Worm (Caenorhabditis elegans): ENCODE results near the gene F28C6.8.
A peak's percentile ranks its signal among the peaks of the same experiment; 100 is the strongest.

F28C6.8 gene

ce11 chrII:8603567-8604359 is 2.9 kb upstream of the F28C6.8 start, which contains the start of gene suf-1:
Gene suf-1 (plus strand): TSS chrII:8603846.
- TF ChIP-seq blmp-1 (tag; optimal IDR thresholded peaks at IDR 0.05) (peak; percentile 35), dpl-1 (GFP tag; optimal IDR thresholded peaks at IDR 0.05) (peak in 2 of 3 experiments; percentile 22 to 44), snu-23 (GFP tag; optimal IDR thresholded peaks at IDR 0.05) (peak; percentile 42), nhr-12 (tag; optimal IDR thresholded peaks at IDR 0.05) (no peak), sox-4 (tag; optimal IDR thresholded peaks at IDR 0.05) (no peak), nhr-76 (tag; optimal IDR thresholded peaks at IDR 0.05) (no peak), sup-37 (GFP tag; optimal IDR thresholded peaks at IDR 0.05) (no peak), nhr-84 (tag; optimal IDR thresholded peaks at IDR 0.05) (no peak), jun-1 (tag; optimal IDR thresholded peaks at IDR 0.05) (no peak), irx-1 (tag; optimal IDR thresholded peaks at IDR 0.05) (no peak), alr-1 (tag; optimal IDR thresholded peaks at IDR 0.05; ENCODE audit: borderline replicate concordance) (no peak), mab-9 (GFP tag; IDR thresholded peaks at IDR 0.05) (no peak), nhr-11 (tag; optimal IDR thresholded peaks at IDR 0.05) (no peak), nhr-20 (tag; optimal IDR thresholded peaks at IDR 0.05) (peak; percentile 30), Y116A8C.19 (tag; optimal IDR thresholded peaks at IDR 0.05; ENCODE audit: borderline replicate concordance) (no peak), lin-39 (tag; optimal IDR thresholded peaks at IDR 0.05) (no peak), dsc-1 (tag; optimal IDR thresholded peaks at IDR 0.05) (peak; percentile 14), ceh-90 (tag; optimal IDR thresholded peaks at IDR 0.05) (no peak), snpc-4 (tag; optimal IDR thresholded peaks at IDR 0.05) (no peak), lir-3 (tag; optimal IDR thresholded peaks at IDR 0.05; ENCODE audit: poor library complexity) (no peak), nhr-77 (tag; optimal IDR thresholded peaks at IDR 0.05) (no peak), efl-1 (optimal IDR thresholded peaks at IDR 0.05) (peak; percentile 50 to 51), efl-1 (GFP tag; optimal IDR thresholded peaks at IDR 0.05 in 1 of 2) (peak; percentile 42 to 92), pqm-1 (tag; optimal IDR thresholded peaks at IDR 0.05) (no peak), unc-30 (tag; optimal IDR thresholded peaks at IDR 0.05) (no peak), fkh-10 (GFP tag; optimal IDR thresholded peaks at IDR 0.05) (no peak), mef-2 (tag; optimal IDR thresholded peaks at IDR 0.05) (no peak), aha-1 (tag; optimal IDR thresholded peaks at IDR 0.05) (no peak), nhr-237 (tag; optimal IDR thresholded peaks at IDR 0.05) (no peak), ets-5 (GFP tag; IDR thresholded peaks at IDR 0.05) (no peak), fkh-8 (tag; optimal IDR thresholded peaks at IDR 0.05) (no peak), unc-130 (tag; optimal IDR thresholded peaks at IDR 0.05) (no peak), pax-3 (tag; optimal IDR thresholded peaks at IDR 0.05) (no peak), C04F5.9 (tag; optimal IDR thresholded peaks at IDR 0.05) (no peak), efl-3 (GFP tag; optimal IDR thresholded peaks at IDR 0.05) (no peak), lin-15B (tag; optimal IDR thresholded peaks at IDR 0.05) (no peak), nhr-71 (tag; optimal IDR thresholded peaks at IDR 0.05) (peak; percentile 45), mdl-1 (tag; optimal IDR thresholded peaks at IDR 0.05) (no peak), ztf-11 (tag; optimal IDR thresholded peaks at IDR 0.05) (no peak), fos-1 (tag; optimal IDR thresholded peaks at IDR 0.05) (peak; percentile 0), hlh-17 (GFP tag; optimal IDR thresholded peaks at IDR 0.05; ENCODE audit: borderline replicate concordance) (no peak), ceh-8 (GFP tag; optimal IDR thresholded peaks at IDR 0.05) (no peak), egl-27 (tag; optimal IDR thresholded peaks at IDR 0.05) (no peak), egl-13 (tag; optimal IDR thresholded peaks at IDR 0.05) (no peak), nhr-19 (GFP tag; conservative IDR thresholded peaks at IDR 0.05) (0 out of 2 replicates have a peak, but pooled peaks have one; percentile 18), grh-1 (GFP tag; IDR thresholded peaks at IDR 0.05) (0 out of 2 replicates have a peak, but pooled peaks have one; percentile 25), ztf-4 (tag; optimal IDR thresholded peaks at IDR 0.05) (no peak), pag-3 (tag; optimal IDR thresholded peaks at IDR 0.05; ENCODE audit: borderline replicate concordance, insufficient read depth) (no peak), ceh-63 (GFP tag; optimal IDR thresholded peaks at IDR 0.05) (no peak), elt-3 (tag; optimal IDR thresholded peaks at IDR 0.05) (peak in 1 of 6 experiments; percentile 2), nhr-85 (tag) (no peak)

Data from whole organism, L1 larva.